Worm (Caenorhabditis elegans) whole organism, L2 larva: ENCODE data around the gene R07B1.11.

Experiments
- C34F6.9 ChIP-seq: fragments of 150-350 bp; optimal IDR thresholded peaks from 2 replicates; lab custom pipeline; 2014; ENCODE audit warnings: missing biosample characterization, missing genetic modification characterization
- F13H6.1 ChIP-seq: sonication (generic microtip); optimal IDR thresholded peaks from 2 replicates; lab custom pipeline; 2016; ENCODE audit warnings: missing genetic modification characterization, missing compliant biosample characterization
- R02D3.7 ChIP-seq: fragments of 150-350 bp; optimal IDR thresholded peaks from 2 replicates; lab custom pipeline; 2014; ENCODE audit warnings: missing biosample characterization, missing genetic modification characterization
- Y55F3AM.14 ChIP-seq: fragments of 200-800 bp; sonication (Bioruptor generic); optimal IDR thresholded peaks from 2 replicates; lab custom pipeline; 2018; ENCODE audit warnings: mild to moderate bottlenecking, missing genetic modification characterization, missing compliant biosample characterization
- ZK546.5 ChIP-seq: sonication (generic microtip); optimal IDR thresholded peaks from 2 replicates; lab custom pipeline; 2017; ENCODE audit warnings: missing biosample characterization, missing genetic modification characterization
- alr-1 ChIP-seq: fragments of 150-350 bp; optimal IDR thresholded peaks from 2 replicates; lab custom pipeline; 2014; ENCODE audit warnings: missing biosample characterization, missing genetic modification characterization
- aly-2 ChIP-seq: fragments of 150-350 bp; optimal IDR thresholded peaks from 2 replicates; lab custom pipeline; 2014; ENCODE audit warnings: missing biosample characterization, missing genetic modification characterization
- ama-1 ChIP-seq: fragments of 150-350 bp; optimal IDR thresholded peaks from 2 replicates; lab custom pipeline; 2018; ENCODE audit warnings: inconsistent platforms
- blmp-1 ChIP-seq: sonication (generic microtip); optimal IDR thresholded peaks from 2 replicates; lab custom pipeline; 2017; ENCODE audit warnings: missing genetic modification characterization, mild to moderate bottlenecking, missing compliant biosample characterization, antibody characterized with exemption, moderate library complexity; ENCODE audit not compliant: insufficient read depth
- ceh-16 ChIP-seq: fragments of 150-350 bp; optimal IDR thresholded peaks from 2 replicates; lab custom pipeline; 2014; ENCODE audit warnings: missing biosample characterization, missing genetic modification characterization
- ceh-82 ChIP-seq: fragments of 150-350 bp; optimal IDR thresholded peaks from 2 replicates; lab custom pipeline; 2014; ENCODE audit warnings: missing biosample characterization, missing genetic modification characterization
- crh-2 ChIP-seq: sonication (generic microtip); optimal IDR thresholded peaks from 2 replicates; lab custom pipeline; 2017; ENCODE audit warnings: missing biosample characterization, missing genetic modification characterization
- dmd-4 ChIP-seq: sonication (generic microtip); optimal IDR thresholded peaks from 2 replicates; lab custom pipeline; 2017; ENCODE audit warnings: missing biosample characterization, missing genetic modification characterization
- egl-27 ChIP-seq: sonication (generic microtip); optimal IDR thresholded peaks from 3 replicates; lab custom pipeline; 2017; ENCODE audit warnings: missing biosample characterization, missing genetic modification reagents, missing genetic modification characterization
- elt-1 ChIP-seq: fragments of 150-350 bp; optimal IDR thresholded peaks from 2 replicates; lab custom pipeline; 2014; ENCODE audit warnings: missing biosample characterization, missing genetic modification characterization
- elt-3 ChIP-seq: sonication (generic microtip); optimal IDR thresholded peaks from 2 replicates; lab custom pipeline; 2017; ENCODE audit warnings: missing biosample characterization, missing genetic modification characterization
- fos-1 ChIP-seq: fragments of 150-350 bp; optimal IDR thresholded peaks from 2 replicates; lab custom pipeline; 2014; ENCODE audit warnings: missing biosample characterization, missing genetic modification characterization
- gmeb-1 ChIP-seq: fragments of 150-350 bp; optimal IDR thresholded peaks from 2 replicates; lab custom pipeline; 2014; ENCODE audit warnings: missing biosample characterization, missing genetic modification characterization
- lin-11 ChIP-seq: fragments of 150-350 bp; sonication (generic microtip); optimal IDR thresholded peaks from 2 replicates; lab custom pipeline; 2014; ENCODE audit warnings: missing biosample characterization, missing genetic modification characterization, inconsistent platforms, mixed read lengths
- lin-13 ChIP-seq: fragments of 150-350 bp; optimal IDR thresholded peaks from 2 replicates; lab custom pipeline; 2014; ENCODE audit warnings: missing biosample characterization, missing genetic modification reagents, missing genetic modification characterization
- lin-39 ChIP-seq: fragments of 150-350 bp; optimal IDR thresholded peaks from 2 replicates; lab custom pipeline; 2014; ENCODE audit warnings: missing biosample characterization, missing genetic modification reagents, missing genetic modification characterization
- lsy-2 ChIP-seq, 2 experiments: fragments of 150-350 bp in 1 of 2; sonication (generic microtip) in 1 of 2; optimal IDR thresholded peaks; 2 replicates each; lab custom pipeline; 2014 to 2017; ENCODE audit warnings: missing biosample characterization in 2 of 2, missing genetic modification characterization in 2 of 2
- mab-5 ChIP-seq: fragments of 150-350 bp; optimal IDR thresholded peaks from 2 replicates; lab custom pipeline; 2014; ENCODE audit warnings: missing biosample characterization, missing genetic modification characterization
- mbf-1 ChIP-seq: sonication (generic microtip); optimal IDR thresholded peaks from 2 replicates; lab custom pipeline; 2017; ENCODE audit warnings: missing biosample characterization, missing genetic modification characterization
- mdl-1 ChIP-seq, 2 experiments: fragments of 150-350 bp in 1 of 2; sonication (generic microtip) in 1 of 2; optimal IDR thresholded peaks; 2 replicates each; lab custom pipeline; 2017; ENCODE audit warnings: missing biosample characterization in 2 of 2, missing genetic modification characterization in 2 of 2
- nhr-10 ChIP-seq: sonication (generic microtip); optimal IDR thresholded peaks from 2 replicates; lab custom pipeline; 2017; ENCODE audit warnings: missing biosample characterization, missing genetic modification characterization
- nhr-11 ChIP-seq: fragments of 150-350 bp; optimal IDR thresholded peaks from 2 replicates; lab custom pipeline; 2014; ENCODE audit warnings: missing biosample characterization, missing genetic modification characterization
- nhr-12 ChIP-seq: fragments of 150-350 bp; optimal IDR thresholded peaks from 2 replicates; lab custom pipeline; 2014; ENCODE audit warnings: missing biosample characterization, missing genetic modification characterization
- nhr-129 ChIP-seq: fragments of 150-350 bp; optimal IDR thresholded peaks from 2 replicates; lab custom pipeline; 2014; ENCODE audit warnings: missing biosample characterization, missing genetic modification characterization
- nhr-21 ChIP-seq: fragments of 150-350 bp; optimal IDR thresholded peaks from 2 replicates; lab custom pipeline; 2014; ENCODE audit warnings: missing biosample characterization, missing genetic modification characterization
- nhr-23 ChIP-seq: fragments of 150-350 bp; optimal IDR thresholded peaks from 2 replicates; lab custom pipeline; 2014; ENCODE audit warnings: missing biosample characterization, missing genetic modification reagents, missing genetic modification characterization
- nhr-237 ChIP-seq: fragments of 150-350 bp; optimal IDR thresholded peaks from 2 replicates; lab custom pipeline; 2014; ENCODE audit warnings: missing biosample characterization, missing genetic modification characterization
- nhr-25 ChIP-seq: fragments of 150-350 bp; sonication (generic microtip); optimal IDR thresholded peaks from 3 replicates; lab custom pipeline; 2014; ENCODE audit warnings: missing biosample characterization, missing genetic modification characterization
- nhr-6 ChIP-seq: fragments of 150-350 bp; optimal IDR thresholded peaks from 2 replicates; lab custom pipeline; 2014; ENCODE audit warnings: missing biosample characterization, missing genetic modification characterization
- nhr-77 ChIP-seq: fragments of 150-350 bp; optimal IDR thresholded peaks from 2 replicates; lab custom pipeline; 2014; ENCODE audit warnings: missing biosample characterization, missing genetic modification characterization
- peb-1 ChIP-seq: fragments of 150-350 bp; optimal IDR thresholded peaks from 2 replicates; lab custom pipeline; 2014; ENCODE audit warnings: missing biosample characterization, missing genetic modification characterization
- sem-4 ChIP-seq: fragments of 150-350 bp; optimal IDR thresholded peaks from 2 replicates; lab custom pipeline; 2014; ENCODE audit warnings: missing biosample characterization, missing genetic modification reagents, missing genetic modification characterization
- skn-1 ChIP-seq: sonication (generic microtip); optimal IDR thresholded peaks from 2 replicates; lab custom pipeline; 2017; ENCODE audit warnings: missing biosample characterization, missing genetic modification characterization
- sma-3 ChIP-seq: sonication (generic microtip); optimal IDR thresholded peaks from 2 replicates; lab custom pipeline; 2016; ENCODE audit warnings: missing genetic modification reagents, missing genetic modification characterization, missing compliant biosample characterization
- sma-9 ChIP-seq, 2 experiments: fragments of 150-350 bp in 1 of 2; sonication (generic microtip) in 1 of 2; optimal IDR thresholded peaks; 2 replicates each; lab custom pipeline; 2014 to 2016; ENCODE audit warnings: missing genetic modification characterization in 2 of 2, mild to moderate bottlenecking in 1 of 2, missing biosample characterization in 1 of 2, missing compliant biosample characterization in 1 of 2, missing genetic modification reagents in 1 of 2, moderate library complexity in 1 of 2
- snpc-4 ChIP-seq: fragments of 150-350 bp; optimal IDR thresholded peaks from 2 replicates; lab custom pipeline; 2014; ENCODE audit warnings: missing biosample characterization, missing genetic modification characterization
- unc-39 ChIP-seq: fragments of 150-350 bp; optimal IDR thresholded peaks from 2 replicates; lab custom pipeline; 2014; ENCODE audit warnings: missing biosample characterization, missing genetic modification characterization
- unc-55 ChIP-seq: fragments of 150-350 bp; sonication (generic microtip); optimal IDR thresholded peaks from 3 replicates; lab custom pipeline; 2014; ENCODE audit warnings: missing biosample characterization, missing genetic modification reagents, missing genetic modification characterization
- unc-62 ChIP-seq: fragments of 150-350 bp; optimal IDR thresholded peaks from 2 replicates; lab custom pipeline; 2014; ENCODE audit warnings: missing biosample characterization, missing genetic modification reagents, missing genetic modification characterization
- zag-1 ChIP-seq: fragments of 150-350 bp; optimal IDR thresholded peaks from 2 replicates; lab custom pipeline; 2014; ENCODE audit warnings: missing biosample characterization, missing genetic modification characterization
- ztf-1 ChIP-seq: fragments of 200-800 bp; sonication (Bioruptor generic); conservative IDR thresholded peaks from 2 replicates; pipeline ENCODE4 v1.3.6; 2022; ENCODE audit warnings: missing genetic modification characterization, missing compliant biosample characterization
- ztf-11 ChIP-seq: sonication (generic microtip); optimal IDR thresholded peaks from 2 replicates; lab custom pipeline; 2017; ENCODE audit warnings: missing biosample characterization, missing genetic modification characterization
- ztf-4 ChIP-seq: fragments of 150-350 bp; optimal IDR thresholded peaks from 2 replicates; lab custom pipeline; 2014; ENCODE audit warnings: missing biosample characterization, missing genetic modification characterization

R07B1.11 gene

ce11 chrX:9831215-9831614 lies 25.5 kb upstream of the R07B1.11 start, which contains the start of gene rrc-1:
Gene rrc-1 (minus strand): TSS chrX:9831288.
- TF ChIP-seq unc-55 (GFP tag; lab: Kevin White, UChicago) = no peak

ce11 chrX:9832370-9832769 lies 24.3 kb upstream of the R07B1.11 start:
- TF ChIP-seq F13H6.1 (tag; lab: Kevin White, UChicago) (peak; percentile 45), nhr-23 (tag; lab: Kevin White, UChicago) (no peak), zag-1 (tag; lab: Kevin White, UChicago) (no peak), nhr-77 (tag; lab: Kevin White, UChicago) (no peak), nhr-129 (peak; percentile 42), dmd-4 (tag; lab: Kevin White, UChicago) (no peak), ZK546.5 (tag; lab: Kevin White, UChicago) (no peak)

- no peak for TF ChIP-seq R02D3.7 (tag; lab: Kevin White, UChicago)
- peak; percentile 3 for TF ChIP-seq nhr-21 (tag; lab: Kevin White, UChicago)
- peak; percentile 91 for TF ChIP-seq nhr-129
- no peak for TF ChIP-seq nhr-237 (tag; lab: Kevin White, UChicago)
- no peak for TF ChIP-seq nhr-10 (tag; lab: Kevin White, UChicago)
- no peak for TF ChIP-seq ztf-1 (GFP tag; lab: Robert Waterston, UW)
- TF ChIP-seq nhr-77 (tag; lab: Kevin White, UChicago) = no peak
- TF ChIP-seq sma-3 = peak; percentile 4
- TF ChIP-seq unc-55 (GFP tag; lab: Kevin White, UChicago) = peak; percentile 71
- TF ChIP-seq nhr-12 (tag; lab: Kevin White, UChicago) = no peak
- no peak for TF ChIP-seq dmd-4 (tag; lab: Kevin White, UChicago)
- TF ChIP-seq ZK546.5 (tag; lab: Kevin White, UChicago) = no peak
- TF ChIP-seq ceh-16 = no peak
- TF ChIP-seq lin-11 (tag; lab: Kevin White, UChicago) = peak; percentile 17
- TF ChIP-seq gmeb-1 = no peak
- TF ChIP-seq lsy-2 (tag; optimal IDR thresholded peaks at IDR 0.05; lab: Kevin White, UChicago) = peak; percentile 24 to 79
- TF ChIP-seq unc-39 (tag; lab: Kevin White, UChicago) = no peak
- TF ChIP-seq sma-9 (GFP tag; optimal IDR thresholded peaks at IDR 0.05; lab: Kevin White, UChicago) = peak; percentile 59
- no peak for TF ChIP-seq sma-9 (tag; optimal IDR thresholded peaks at IDR 0.05; lab: Kevin White, UChicago)
- TF ChIP-seq F13H6.1 (tag; lab: Kevin White, UChicago) = peak; percentile 57
- TF ChIP-seq alr-1 (tag; lab: Kevin White, UChicago) = no peak
- TF ChIP-seq unc-62 (GFP tag; lab: Kevin White, UChicago) = no peak
- no peak for TF ChIP-seq peb-1
- peak; percentile 38 for TF ChIP-seq zag-1 (tag; lab: Kevin White, UChicago)
- peak; percentile 8 for TF ChIP-seq snpc-4 (tag; lab: Kevin White, UChicago)
- peak; percentile 4 for TF ChIP-seq ama-1
- no peak for TF ChIP-seq nhr-11 (tag; lab: Kevin White, UChicago)
- no peak for TF ChIP-seq ceh-82 (tag; lab: Kevin White, UChicago)
- TF ChIP-seq lin-39 (tag; lab: Kevin White, UChicago) = no peak
- TF ChIP-seq sem-4 (tag; lab: Kevin White, UChicago) = peak; percentile 74
- TF ChIP-seq C34F6.9 (tag; lab: Kevin White, UChicago) = peak; percentile 93
- peak; percentile 21 to 92 for TF ChIP-seq mdl-1 (tag; optimal IDR thresholded peaks at IDR 0.05; lab: Kevin White, UChicago)
- peak; percentile 58 for TF ChIP-seq nhr-25 (tag; lab: Kevin White, UChicago)
- peak; percentile 65 for TF ChIP-seq nhr-6
- TF ChIP-seq mab-5 (tag; lab: Kevin White, UChicago) = no peak
- no peak for TF ChIP-seq aly-2 (tag; lab: Kevin White, UChicago)
- TF ChIP-seq Y55F3AM.14 (GFP tag; lab: Kevin White, UChicago) = no peak
- no peak for TF ChIP-seq mbf-1 (tag; lab: Kevin White, UChicago)
- TF ChIP-seq skn-1 (tag; lab: Kevin White, UChicago) = peak; percentile 30
- TF ChIP-seq elt-3 (tag; lab: Kevin White, UChicago) = no peak
- TF ChIP-seq crh-2 = peak; percentile 88
- no peak for TF ChIP-seq elt-1
- TF ChIP-seq egl-27 (tag; lab: Kevin White, UChicago) = no peak
- no peak for TF ChIP-seq ztf-11 (tag; lab: Kevin White, UChicago)
- TF ChIP-seq fos-1 (tag; lab: Kevin White, UChicago) = peak; percentile 84
- peak; percentile 55 for TF ChIP-seq lin-13 (GFP tag; lab: Kevin White, UChicago)
- peak; percentile 26 for TF ChIP-seq ztf-4 (tag; lab: Kevin White, UChicago)
- no peak for TF ChIP-seq nhr-23 (tag; lab: Kevin White, UChicago)
- no peak for TF ChIP-seq blmp-1
Observed at ce11 chrX:9837989-9838541, 18.7 kb upstream of the R07B1.11 start, which contains the start of gene ipla-2. Gene ipla-2 (minus strand): TSS chrX:9838039.
